Worm (Caenorhabditis elegans): ENCODE data around the gene M6.4.

- TF ChIP-seq nhr-28 (tag; optimal IDR thresholded peaks at IDR 0.05) = no peak
- TF ChIP-seq hlh-1 (tag; optimal IDR thresholded peaks at IDR 0.05) = no peak
- no peak for TF ChIP-seq elt-1 (tag; optimal IDR thresholded peaks at IDR 0.05; ENCODE audit: borderline replicate concordance, insufficient read depth)
- no peak for TF ChIP-seq mep-1 (tag; optimal IDR thresholded peaks at IDR 0.05)
- TF ChIP-seq ceh-43 (GFP tag; optimal IDR thresholded peaks at IDR 0.05) = no peak
- no peak for TF ChIP-seq flh-1 (GFP tag; optimal IDR thresholded peaks at IDR 0.05)
- no peak for TF ChIP-seq unc-120 (tag; optimal IDR thresholded peaks at IDR 0.05; ENCODE audit: poor library complexity, severe bottlenecking)
- no peak for TF ChIP-seq lin-32 (GFP tag; optimal IDR thresholded peaks at IDR 0.05)
- TF ChIP-seq nhr-76 (tag; optimal IDR thresholded peaks at IDR 0.05) = no peak
- TF ChIP-seq snpc-4 (tag; optimal IDR thresholded peaks at IDR 0.05) = no peak
- no peak for TF ChIP-seq elt-3 (tag; optimal IDR thresholded peaks at IDR 0.05)
- TF ChIP-seq nhr-12 (tag; optimal IDR thresholded peaks at IDR 0.05) = no peak
These were observed 37.9 kb upstream of the M6.4 start for ce11 chrX:591056-591455.

All from whole organism, mixed stage, embryonic.